Fruit fly (Drosophila melanogaster): ENCODE measurements around the gene Rab9D.

- TF ChIP-seq h (optimal IDR thresholded peaks at IDR 0.05) (no peak), insv (optimal IDR thresholded peaks at IDR 0.05) (no peak)
These were observed 13.3 kb downstream of the Rab9D start, which contains the start of gene CG1628 for dm6 chrX:10602057-10602764.
